ENCODE assay signal across 3 fruit fly cellular contexts in the genomic region with DNA sequence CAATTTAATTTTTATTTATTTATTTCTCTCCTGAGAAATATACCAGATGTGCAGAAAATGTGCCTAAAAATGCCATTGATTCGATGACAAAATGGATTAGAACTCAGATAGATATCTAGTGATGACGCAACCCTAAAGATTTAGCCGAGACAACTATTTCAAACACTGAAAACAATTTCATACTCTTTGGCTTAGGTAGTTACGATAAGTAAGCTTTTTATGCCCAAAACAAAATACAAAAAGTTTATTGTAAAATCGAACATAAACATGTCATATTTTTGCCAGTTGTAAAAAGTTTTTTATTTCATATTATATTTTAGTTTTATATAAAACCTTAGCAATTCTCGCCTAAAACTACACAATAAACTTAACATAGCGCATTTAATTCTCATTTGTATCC.
TF ChIP-seq lines count a peak whose summit lies in the region.

A gene (minus strand): TSS at position 54 of the 400 bp plus-strand sequence.

TF ChIP-seq in whole organism, adult, 20 proteins besides CTCF, POLR2A, EP300 and RAD21 (continued from another document):
- TF ChIP-seq kay (GFP tag; lab: Kevin White, UChicago; ENCODE audit: borderline replicate concordance) (peak; percentile 3), ovo (GFP tag; optimal IDR thresholded peaks at IDR 0.05; lab: Kevin White, UChicago) (no peak)

TF ChIP-seq in whole organism, embryonic, 481 proteins besides CTCF, POLR2A, EP300 and RAD21 (continued from another document and continues in another):
- peak in 1 of 2 experiments; percentile 42 for TF ChIP-seq dpn (GFP tag; optimal IDR thresholded peaks at IDR 0.05; lab: Kevin White, UChicago)
- TF ChIP-seq CG14710 (tag; optimal IDR thresholded peaks at IDR 0.05; lab: Kevin White, UChicago) = peak; percentile 59
- peak in 1 of 2 experiments; percentile 16 for TF ChIP-seq insv (GFP tag; optimal IDR thresholded peaks at IDR 0.05; lab: Kevin White, UChicago)
- TF ChIP-seq twi (tag; optimal IDR thresholded peaks at IDR 0.05; lab: Kevin White, UChicago) = peak; percentile 47
- no peak for TF ChIP-seq Sox100B (GFP tag; optimal IDR thresholded peaks at IDR 0.05; lab: Kevin White, UChicago)
- TF ChIP-seq CG7839 (tag; optimal IDR thresholded peaks at IDR 0.05; lab: Kevin White, UChicago) = peak; percentile 25
- TF ChIP-seq kni (GFP tag; optimal IDR thresholded peaks at IDR 0.05; lab: Kevin White, UChicago) = no peak
- no peak for TF ChIP-seq maf-S (GFP tag; optimal IDR thresholded peaks at IDR 0.05; lab: Kevin White, UChicago)
- no peak for TF ChIP-seq CG5180 (GFP tag; optimal IDR thresholded peaks at IDR 0.05; lab: Kevin White, UChicago)
- TF ChIP-seq Hr39 (optimal IDR thresholded peaks at IDR 0.05; lab: Kevin White, UChicago) = no peak
- no peak for TF ChIP-seq Doc3 (GFP tag; IDR thresholded peaks at IDR 0.05; lab: Robert Waterston, UW; ENCODE audit: partially characterized antibody)
- TF ChIP-seq Gsc (GFP tag; IDR thresholded peaks at IDR 0.05; lab: Robert Waterston, UW) = no peak
- TF ChIP-seq CG11247 (GFP tag; IDR thresholded peaks at IDR 0.05; lab: Robert Waterston, UW) = no peak
- TF ChIP-seq TFAM (GFP tag; optimal IDR thresholded peaks at IDR 0.05; lab: Kevin White, UChicago) = no peak
- TF ChIP-seq CkIIα-i1 (GFP tag; IDR thresholded peaks at IDR 0.05; lab: Robert Waterston, UW) = no peak
- no peak for TF ChIP-seq CG17612 (GFP tag; IDR thresholded peaks at IDR 0.05; lab: Robert Waterston, UW)
- TF ChIP-seq CG12071 (GFP tag; optimal IDR thresholded peaks at IDR 0.05; lab: Kevin White, UChicago) = no peak
- TF ChIP-seq klu (GFP tag; IDR thresholded peaks at IDR 0.05; lab: Robert Waterston, UW) = no peak
- peak; percentile 59 for TF ChIP-seq CG1603 (tag; optimal IDR thresholded peaks at IDR 0.05; lab: Kevin White, UChicago)
- TF ChIP-seq CG4730 (GFP tag; IDR thresholded peaks at IDR 0.05; lab: Robert Waterston, UW) = no peak
- TF ChIP-seq Dad (GFP tag; optimal IDR thresholded peaks at IDR 0.05; lab: Kevin White, UChicago) = no peak
- TF ChIP-seq en (GFP tag; optimal IDR thresholded peaks at IDR 0.05; lab: Kevin White, UChicago) = no peak
- TF ChIP-seq peb (GFP tag; IDR thresholded peaks at IDR 0.05; lab: Robert Waterston, UW) = no peak
- no peak for TF ChIP-seq CG11696 (GFP tag; IDR thresholded peaks at IDR 0.05; lab: Robert Waterston, UW)
- peak; percentile 4 for TF ChIP-seq D19A (tag; optimal IDR thresholded peaks at IDR 0.05; lab: Kevin White, UChicago)
- no peak for TF ChIP-seq rib (GFP tag; IDR thresholded peaks at IDR 0.05; lab: Robert Waterston, UW)
- peak; percentile 50 for TF ChIP-seq CG12659 (GFP tag; optimal IDR thresholded peaks at IDR 0.05; lab: Kevin White, UChicago)
- TF ChIP-seq CG14014 (GFP tag; IDR thresholded peaks at IDR 0.05; lab: Robert Waterston, UW) = 0 out of 2 replicates have a peak, but pooled peaks have one; percentile 19
- peak; percentile 22; the same call in 1 of the 2 replicates for TF ChIP-seq Ada2b (GFP tag; IDR thresholded peaks at IDR 0.05; lab: Robert Waterston, UW)
- no peak for TF ChIP-seq luna (GFP tag; optimal IDR thresholded peaks at IDR 0.05; lab: Kevin White, UChicago)
- no peak for TF ChIP-seq ash1 (GFP tag; optimal IDR thresholded peaks at IDR 0.05; lab: Kevin White, UChicago)
- no peak for TF ChIP-seq CG43689 (GFP tag; IDR thresholded peaks at IDR 0.05; lab: Robert Waterston, UW)
- no peak for TF ChIP-seq bigmax (GFP tag; optimal IDR thresholded peaks at IDR 0.05; lab: Kevin White, UChicago)
- peak; percentile 42; the same call in 1 of the 2 replicates for TF ChIP-seq H2.0 (GFP tag; IDR thresholded peaks at IDR 0.05; lab: Robert Waterston, UW)
- no peak for TF ChIP-seq yki (optimal IDR thresholded peaks at IDR 0.05; lab: Kevin White, UChicago)
- TF ChIP-seq Dbx (GFP tag; IDR thresholded peaks at IDR 0.05; lab: Robert Waterston, UW) = 0 out of 3 replicates have a peak, but pooled peaks have one; percentile 38
- no peak for TF ChIP-seq CG12236 (GFP tag; optimal IDR thresholded peaks at IDR 0.05; lab: Kevin White, UChicago)
- TF ChIP-seq CG31441 (GFP tag; IDR thresholded peaks at IDR 0.05; lab: Robert Waterston, UW) = peak; percentile 39
- TF ChIP-seq MBD-R2 (GFP tag; IDR thresholded peaks at IDR 0.05; lab: Robert Waterston, UW) = peak; percentile 63
- 0 out of 2 replicates have a peak, but pooled peaks have one; percentile 37 for TF ChIP-seq sob (GFP tag; IDR thresholded peaks at IDR 0.05; lab: Robert Waterston, UW)
- no peak for TF ChIP-seq CG7745 (tag; optimal IDR thresholded peaks at IDR 0.05; lab: Kevin White, UChicago)
- no peak for TF ChIP-seq gsb-n (tag; optimal IDR thresholded peaks at IDR 0.05; lab: Kevin White, UChicago)
- TF ChIP-seq Dll (GFP tag; IDR thresholded peaks at IDR 0.05; lab: Robert Waterston, UW; ENCODE audit: partially characterized antibody) = no peak
- TF ChIP-seq Hr3 (GFP tag; optimal IDR thresholded peaks at IDR 0.05; lab: Kevin White, UChicago) = peak; percentile 32
- no peak for TF ChIP-seq Hand (GFP tag; optimal IDR thresholded peaks at IDR 0.05; lab: Kevin White, UChicago)
- TF ChIP-seq sc (optimal IDR thresholded peaks at IDR 0.05; lab: Kevin White, UChicago) = no peak
- TF ChIP-seq sc (GFP tag; optimal IDR thresholded peaks at IDR 0.05; lab: Kevin White, UChicago) = no peak
- TF ChIP-seq CG14050 (GFP tag; IDR thresholded peaks at IDR 0.05; lab: Robert Waterston, UW) = no peak
- TF ChIP-seq CG30403 (GFP tag; optimal IDR thresholded peaks at IDR 0.05; lab: Kevin White, UChicago) = peak; percentile 56
- peak; percentile 78 for TF ChIP-seq slbo (GFP tag; IDR thresholded peaks at IDR 0.05; lab: Robert Waterston, UW)
- 0 out of 2 replicates have a peak, but pooled peaks have one; percentile 25 for TF ChIP-seq wdn (GFP tag; IDR thresholded peaks at IDR 0.05; lab: Robert Waterston, UW)
- no peak for TF ChIP-seq ems (GFP tag; optimal IDR thresholded peaks at IDR 0.05; lab: Kevin White, UChicago)
- peak; percentile 33; the same call in 2 of the 3 replicates for TF ChIP-seq zfh1 (GFP tag; IDR thresholded peaks at IDR 0.05; lab: Robert Waterston, UW)
- TF ChIP-seq CG4707 (GFP tag; optimal IDR thresholded peaks at IDR 0.05; lab: Kevin White, UChicago) = no peak
- TF ChIP-seq HLHmδ (GFP tag; optimal IDR thresholded peaks at IDR 0.05; lab: Kevin White, UChicago) = no peak
- TF ChIP-seq esg (GFP tag; conservative IDR thresholded peaks at IDR 0.05; lab: Robert Waterston, UW) = no peak
- no peak for TF ChIP-seq ssp (GFP tag; IDR thresholded peaks at IDR 0.05; lab: Robert Waterston, UW)
- no peak for TF ChIP-seq CG7271 (tag; optimal IDR thresholded peaks at IDR 0.05; lab: Kevin White, UChicago)
- TF ChIP-seq ewg (GFP tag; optimal IDR thresholded peaks at IDR 0.05; lab: Kevin White, UChicago) = no peak
- TF ChIP-seq seq (GFP tag; IDR thresholded peaks at IDR 0.05; lab: Robert Waterston, UW) = no peak
- TF ChIP-seq CG3995 (GFP tag; optimal IDR thresholded peaks at IDR 0.05; lab: Kevin White, UChicago) = no peak
- no peak for TF ChIP-seq dan (GFP tag; IDR thresholded peaks at IDR 0.05; lab: Robert Waterston, UW)
- TF ChIP-seq Med (GFP tag; lab: Kevin White, UChicago) = peak; percentile 83
- TF ChIP-seq CG14860 (GFP tag; IDR thresholded peaks at IDR 0.05; lab: Robert Waterston, UW; ENCODE audit: partially characterized antibody) = no peak

TF ChIP-seq in whole organism, prepupa, 60 proteins besides CTCF, POLR2A, EP300 and RAD21 (continued from another document):
- TF ChIP-seq CG10669 (GFP tag; optimal IDR thresholded peaks at IDR 0.05; lab: Kevin White, UChicago) (peak; percentile 22), CG7368 (GFP tag; optimal IDR thresholded peaks at IDR 0.05; lab: Kevin White, UChicago) (no peak), pdm3 (GFP tag; optimal IDR thresholded peaks at IDR 0.05; lab: Kevin White, UChicago) (peak; percentile 42), Eip75B (GFP tag; optimal IDR thresholded peaks at IDR 0.05; lab: Kevin White, UChicago) (no peak), CG9139 (GFP tag; optimal IDR thresholded peaks at IDR 0.05; lab: Kevin White, UChicago) (no peak), svp (GFP tag; lab: Kevin White, UChicago) (peak; percentile 54), fkh (GFP tag; optimal IDR thresholded peaks at IDR 0.05; lab: Kevin White, UChicago) (peak; percentile 34), fd59A (GFP tag; optimal IDR thresholded peaks at IDR 0.05; lab: Kevin White, UChicago) (no peak), CG11294 (GFP tag; IDR thresholded peaks at IDR 0.05; lab: Robert Waterston, UW) (no peak), eg (GFP tag; IDR thresholded peaks at IDR 0.05; lab: Robert Waterston, UW) (peak; percentile 67; the same call in 2 of the 3 replicates), CG8119 (GFP tag; IDR thresholded peaks at IDR 0.05; lab: Robert Waterston, UW) (peak; percentile 29; the same call in 2 of the 3 replicates), CG6163 (GFP tag; IDR thresholded peaks at IDR 0.05; lab: Robert Waterston, UW) (peak; percentile 39; the same call in 1 of the 3 replicates), topi (GFP tag; optimal IDR thresholded peaks at IDR 0.05; lab: Kevin White, UChicago) (peak; percentile 40), Hr38 (GFP tag; optimal IDR thresholded peaks at IDR 0.05; lab: Kevin White, UChicago) (no peak), CG15336 (GFP tag; IDR thresholded peaks at IDR 0.05; lab: Robert Waterston, UW) (peak; percentile 51), Sox14 (GFP tag; optimal IDR thresholded peaks at IDR 0.05; lab: Kevin White, UChicago) (peak; percentile 16), CG16779 (tag; optimal IDR thresholded peaks at IDR 0.05; lab: Kevin White, UChicago) (no peak), CG4318 (GFP tag; optimal IDR thresholded peaks at IDR 0.05; lab: Kevin White, UChicago) (no peak), CG6276 (GFP tag; optimal IDR thresholded peaks at IDR 0.05; lab: Kevin White, UChicago) (no peak), Gug (GFP tag; IDR thresholded peaks at IDR 0.05; lab: Robert Waterston, UW) (no peak), cyc (GFP tag; optimal IDR thresholded peaks at IDR 0.05; lab: Kevin White, UChicago) (peak; percentile 13), CG6854 (GFP tag; optimal IDR thresholded peaks at IDR 0.05; lab: Kevin White, UChicago) (no peak), CG6792 (GFP tag; optimal IDR thresholded peaks at IDR 0.05; lab: Kevin White, UChicago) (no peak), OdsH (GFP tag; optimal IDR thresholded peaks at IDR 0.05; lab: Kevin White, UChicago) (peak; percentile 19), Blimp-1 (GFP tag; optimal IDR thresholded peaks at IDR 0.05; lab: Kevin White, UChicago) (no peak), dac (GFP tag; optimal IDR thresholded peaks at IDR 0.05; lab: Kevin White, UChicago) (no peak), CG8632 (GFP tag; optimal IDR thresholded peaks at IDR 0.05; lab: Kevin White, UChicago) (no peak), Smox (GFP tag; optimal IDR thresholded peaks at IDR 0.05; lab: Kevin White, UChicago) (peak; percentile 41), dsx (GFP tag; optimal IDR thresholded peaks at IDR 0.05; lab: Kevin White, UChicago; ENCODE audit: poor library complexity, severe bottlenecking) (peak; percentile 3), salr (GFP tag; optimal IDR thresholded peaks at IDR 0.05; lab: Kevin White, UChicago) (no peak), CG3919 (GFP tag; optimal IDR thresholded peaks at IDR 0.05; lab: Kevin White, UChicago) (peak; percentile 35), fd85E (GFP tag; optimal IDR thresholded peaks at IDR 0.05; lab: Kevin White, UChicago) (no peak), Met (GFP tag; optimal IDR thresholded peaks at IDR 0.05; lab: Kevin White, UChicago) (no peak), spab (GFP tag; optimal IDR thresholded peaks at IDR 0.05; lab: Kevin White, UChicago) (no peak), CG32006 (GFP tag; optimal IDR thresholded peaks at IDR 0.05; lab: Kevin White, UChicago) (peak; percentile 0), CG11762 (GFP tag; optimal IDR thresholded peaks at IDR 0.05; lab: Kevin White, UChicago; ENCODE audit: insufficient read depth) (no peak), vri (GFP tag; optimal IDR thresholded peaks at IDR 0.05; lab: Kevin White, UChicago) (peak; percentile 27), CG8319 (GFP tag; optimal IDR thresholded peaks at IDR 0.05; lab: Kevin White, UChicago) (no peak), Ets96B (tag; optimal IDR thresholded peaks at IDR 0.05; lab: Kevin White, UChicago) (peak; percentile 30), Sox15 (GFP tag; optimal IDR thresholded peaks at IDR 0.05; lab: Kevin White, UChicago) (no peak), lz (GFP tag; optimal IDR thresholded peaks at IDR 0.05; lab: Kevin White, UChicago) (peak; percentile 21)
